Worm (Caenorhabditis elegans) whole organism, L1 larva: ENCODE results near the gene C45G9.2.
"Not testable (repeated sequence)": the region's sequence is repeated elsewhere in the genome, so short reads cannot be mapped to it uniquely, and the experiment has no call there.

Experiments used
- ceh-82 ChIP-seq, 3 experiments: fragments of 150-350 bp in 1 of 3; sonication (generic microtip) in 2 of 3; optimal IDR thresholded peaks; 2 replicates each; lab custom pipeline; 2014 to 2017; ENCODE audit warnings: missing biosample characterization in 3 of 3, missing genetic modification characterization in 3 of 3
- fkh-8 ChIP-seq: sonication (generic microtip); optimal IDR thresholded peaks from 2 replicates; lab custom pipeline; 2016; ENCODE audit warnings: mild to moderate bottlenecking, missing genetic modification characterization, missing compliant biosample characterization
- nhr-11 ChIP-seq: fragments of 150-350 bp; optimal IDR thresholded peaks from 2 replicates; lab custom pipeline; 2014; ENCODE audit warnings: missing biosample characterization, missing genetic modification characterization
- nhr-12 ChIP-seq: sonication (generic microtip); optimal IDR thresholded peaks from 2 replicates; lab custom pipeline; 2017; ENCODE audit warnings: missing biosample characterization, missing genetic modification characterization
- nhr-90 ChIP-seq: sonication (generic microtip); optimal IDR thresholded peaks from 2 replicates; lab custom pipeline; 2016; ENCODE audit warnings: mild to moderate bottlenecking, missing genetic modification characterization, missing compliant biosample characterization; ENCODE audit not compliant: poor library complexity
- pqm-1 ChIP-seq: sonication (generic microtip); optimal IDR thresholded peaks from 3 replicates; lab custom pipeline; 2017; ENCODE audit warnings: missing biosample characterization, missing genetic modification characterization
- snpc-4 ChIP-seq: fragments of 150-350 bp; optimal IDR thresholded peaks from 2 replicates; lab custom pipeline; 2014; ENCODE audit warnings: missing biosample characterization, missing genetic modification characterization
- sox-4 ChIP-seq: sonication (generic microtip); optimal IDR thresholded peaks from 2 replicates; lab custom pipeline; 2016; ENCODE audit warnings: missing genetic modification characterization, missing compliant biosample characterization
- sup-37 ChIP-seq: fragments of 200-800 bp; sonication (Bioruptor generic); optimal IDR thresholded peaks from 2 replicates; lab custom pipeline; 2018; ENCODE audit warnings: mild to moderate bottlenecking, missing genetic modification characterization, missing compliant biosample characterization
- swsn-7 ChIP-seq: sonication (generic microtip); optimal IDR thresholded peaks from 2 replicates; lab custom pipeline; 2016; ENCODE audit warnings: missing genetic modification characterization, missing compliant biosample characterization
- tbx-2 ChIP-seq: sonication (generic microtip); optimal IDR thresholded peaks from 2 replicates; lab custom pipeline; 2016; ENCODE audit warnings: missing genetic modification characterization, missing compliant biosample characterization
- unc-130 ChIP-seq: fragments of 150-350 bp; optimal IDR thresholded peaks from 2 replicates; lab custom pipeline; 2017; ENCODE audit warnings: missing biosample characterization, missing genetic modification characterization, inconsistent platforms
- unc-86 ChIP-seq: sonication (generic microtip); optimal IDR thresholded peaks from 2 replicates; lab custom pipeline; 2016; ENCODE audit warnings: missing genetic modification characterization, missing compliant biosample characterization

ce11 chrIII:5062406-5062805 lies 6.5 kb upstream of the C45G9.2 start, which contains the start of gene C45G9.4:
- not testable (repeated sequence) for TF ChIP-seq nhr-12 (tag; lab: Kevin White, UChicago); sox-4 (tag; lab: Kevin White, UChicago); unc-86 (tag; lab: Kevin White, UChicago); unc-130 (tag; lab: Kevin White, UChicago); snpc-4 (tag; lab: Kevin White, UChicago); fkh-8 (tag; lab: Kevin White, UChicago); nhr-90; pqm-1 (tag; lab: Kevin White, UChicago); sup-37 (GFP tag; lab: Kevin White, UChicago); nhr-11 (tag; lab: Kevin White, UChicago); tbx-2 (tag; lab: Kevin White, UChicago); swsn-7 (tag; lab: Kevin White, UChicago); ceh-82 (tag; optimal IDR thresholded peaks at IDR 0.05; lab: Kevin White, UChicago)
